Fruit fly (Drosophila melanogaster): ENCODE measurements around the gene CG14374.

Gene CG14374

DNA sequence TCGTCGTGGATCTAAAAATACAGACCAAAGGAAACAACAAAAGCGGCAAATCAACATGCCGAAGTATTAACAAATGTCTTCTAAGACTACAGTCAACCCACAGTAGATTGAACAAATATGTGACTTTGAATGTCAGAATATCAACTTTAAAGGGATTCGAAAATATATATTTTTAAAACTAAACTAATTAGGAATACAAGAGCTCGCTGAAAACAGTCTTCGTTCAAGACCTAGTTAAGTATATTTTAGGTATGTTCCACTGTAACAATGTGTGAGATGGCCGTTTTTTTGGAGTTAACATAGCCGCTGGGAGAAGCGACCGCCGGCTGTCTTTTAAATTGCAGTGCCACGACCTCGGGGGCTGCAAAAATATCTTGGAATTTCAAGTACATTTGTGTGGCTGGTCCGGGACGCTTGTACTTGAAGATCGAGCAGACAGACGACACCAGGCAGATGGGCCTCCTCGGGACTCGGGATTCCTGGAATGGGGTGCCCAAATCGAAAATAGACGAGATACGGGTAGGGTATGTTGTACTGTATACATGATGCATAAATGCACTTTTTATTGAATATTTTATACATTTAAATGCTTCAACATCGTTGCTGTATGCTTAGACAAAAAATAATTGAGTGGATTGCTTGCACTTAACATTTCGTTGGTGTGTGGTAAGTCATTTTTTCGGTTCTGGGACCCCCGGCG lies 31.6 kb upstream of the CG14374 start (continued):
- peak; percentile 80 for TF ChIP-seq Blimp-1 (GFP tag; optimal IDR thresholded peaks at IDR 0.05)
- TF ChIP-seq CG1024 (GFP tag; IDR thresholded peaks at IDR 0.05) = peak; percentile 27; the same call in 1 of the 2 replicates
- TF ChIP-seq CG3163 (GFP tag; optimal IDR thresholded peaks at IDR 0.05) = no peak
- no peak for TF ChIP-seq CG1832 (GFP tag; optimal IDR thresholded peaks at IDR 0.05)
- TF ChIP-seq Hmr (GFP tag; optimal IDR thresholded peaks at IDR 0.05) = peak; percentile 28
- peak; percentile 78 for TF ChIP-seq CG18262 (tag; optimal IDR thresholded peaks at IDR 0.05)
- TF ChIP-seq CG32532 (GFP tag; IDR thresholded peaks at IDR 0.05) = peak; percentile 54
- no peak for TF ChIP-seq CG7987 (GFP tag; optimal IDR thresholded peaks at IDR 0.05)
- no peak for TF ChIP-seq fru (optimal IDR thresholded peaks at IDR 0.05)
- peak; percentile 72 for TF ChIP-seq CG6254 (GFP tag; optimal IDR thresholded peaks at IDR 0.05)
- no peak for TF ChIP-seq CG10321 (GFP tag; IDR thresholded peaks at IDR 0.05)
- TF ChIP-seq gfzf (GFP tag; optimal IDR thresholded peaks at IDR 0.05) = no peak
- TF ChIP-seq Pdp1 (GFP tag; optimal IDR thresholded peaks at IDR 0.05) = peak; percentile 43 to 47
- TF ChIP-seq GATAe (GFP tag; conservative IDR thresholded peaks at IDR 0.05) = no peak
- TF ChIP-seq YL-1 (GFP tag; optimal IDR thresholded peaks at IDR 0.05) = no peak
- TF ChIP-seq CG12659 (GFP tag; optimal IDR thresholded peaks at IDR 0.05) = peak; percentile 51
- TF ChIP-seq trh (GFP tag; optimal IDR thresholded peaks at IDR 0.05) = peak; percentile 21
- TF ChIP-seq CG13424 (tag; optimal IDR thresholded peaks at IDR 0.05) = peak; percentile 71
- TF ChIP-seq CG31388 (GFP tag; optimal IDR thresholded peaks at IDR 0.05) = no peak
- TF ChIP-seq CG9817 (tag; optimal IDR thresholded peaks at IDR 0.05) = peak; percentile 57
- no peak for TF ChIP-seq unc-4 (GFP tag; IDR thresholded peaks at IDR 0.05; ENCODE audit: partially characterized antibody)
- TF ChIP-seq fu2 (GFP tag; optimal IDR thresholded peaks at IDR 0.05) = no peak
- no peak for TF ChIP-seq CG10431 (GFP tag; optimal IDR thresholded peaks at IDR 0.05)
- peak; percentile 43; the same call in 1 of the 2 replicates for TF ChIP-seq E2f2 (GFP tag; IDR thresholded peaks at IDR 0.05)
- no peak for TF ChIP-seq al (GFP tag; IDR thresholded peaks at IDR 0.05)
- peak; percentile 76 for TF ChIP-seq nmo (GFP tag; optimal IDR thresholded peaks at IDR 0.05)
- TF ChIP-seq Spps (tag; optimal IDR thresholded peaks at IDR 0.05) = peak; percentile 43
- TF ChIP-seq CG4854 (GFP tag; optimal IDR thresholded peaks at IDR 0.05) = peak; percentile 13
- TF ChIP-seq NK7.1 (GFP tag; optimal IDR thresholded peaks at IDR 0.05) = no peak
- TF ChIP-seq CG8281 (tag; optimal IDR thresholded peaks at IDR 0.05) = peak; percentile 38
- TF ChIP-seq otp (GFP tag; IDR thresholded peaks at IDR 0.05) = peak; percentile 71; the same call in 1 of the 3 replicates
- TF ChIP-seq zen2 (GFP tag; IDR thresholded peaks at IDR 0.05; ENCODE audit: partially characterized antibody) = no peak
- TF ChIP-seq Fer1 (GFP tag; optimal IDR thresholded peaks at IDR 0.05) = peak; percentile 44
- peak; percentile 79 for TF ChIP-seq CG2712 (tag; optimal IDR thresholded peaks at IDR 0.05)
- 0 out of 2 replicates have a peak, but pooled peaks have one; percentile 33 for TF ChIP-seq Awh (GFP tag; IDR thresholded peaks at IDR 0.05)
- TF ChIP-seq Hey (tag; optimal IDR thresholded peaks at IDR 0.05) = no peak
- peak; percentile 30 for TF ChIP-seq Dip3 (GFP tag; optimal IDR thresholded peaks at IDR 0.05)
- TF ChIP-seq Poxn (GFP tag; IDR thresholded peaks at IDR 0.05) = no peak
- TF ChIP-seq Ada2b (GFP tag; IDR thresholded peaks at IDR 0.05) = peak; percentile 78
- peak; percentile 74 for TF ChIP-seq Ptx1 (GFP tag; IDR thresholded peaks at IDR 0.05)
- peak; percentile 55 for TF ChIP-seq salm (tag; optimal IDR thresholded peaks at IDR 0.05)
- peak; percentile 73 for TF ChIP-seq ATbp (GFP tag; optimal IDR thresholded peaks at IDR 0.05)
- peak; percentile 66 for TF ChIP-seq CG7556 (GFP tag; optimal IDR thresholded peaks at IDR 0.05)
- no peak for TF ChIP-seq Dll (GFP tag; IDR thresholded peaks at IDR 0.05; ENCODE audit: partially characterized antibody)
- no peak for TF ChIP-seq HLHmδ (GFP tag; optimal IDR thresholded peaks at IDR 0.05)
- peak; percentile 11 for TF ChIP-seq CG18011 (GFP tag; optimal IDR thresholded peaks at IDR 0.05)
- TF ChIP-seq PHDP (tag; optimal IDR thresholded peaks at IDR 0.05) = peak; percentile 69
- no peak for TF ChIP-seq CG34376 (GFP tag; optimal IDR thresholded peaks at IDR 0.05)
- peak; percentile 84 for TF ChIP-seq Med (GFP tag)

Measured in whole organism, embryonic.